Worm (Caenorhabditis elegans) whole organism, young adult: ENCODE data around the gene Y43B11AR.1.

Experiments used
- F33H1.4 ChIP-seq: fragments of 200-800 bp; sonication (Bioruptor generic); IDR thresholded peaks from 2 replicates; pipeline ENCODE4 v1.3.6; 2022; ENCODE audit warnings: missing genetic modification reagents, missing genetic modification characterization, missing compliant biosample characterization
- F39B2.1 ChIP-seq: fragments of 200-800 bp; sonication (Bioruptor generic); IDR thresholded peaks from 2 replicates; pipeline ENCODE4 v1.3.6; 2022; ENCODE audit warnings: missing genetic modification reagents, missing genetic modification characterization, missing compliant biosample characterization
- F49E8.2 ChIP-seq: sonication (generic microtip); optimal IDR thresholded peaks from 3 replicates; lab custom pipeline; 2017; ENCODE audit warnings: missing genetic modification characterization, mild to moderate bottlenecking, missing compliant biosample characterization, antibody characterized with exemption, moderate library complexity; ENCODE audit not compliant: insufficient read depth
- K12H6.12 ChIP-seq: fragments of 200-800 bp; sonication (Bioruptor generic); optimal IDR thresholded peaks from 2 replicates; lab custom pipeline; 2018; ENCODE audit warnings: mild to moderate bottlenecking, missing genetic modification characterization, missing compliant biosample characterization
- ama-1 ChIP-seq, 3 experiments: fragments of 150-350 bp in 1 of 3; sonication (generic microtip) in 2 of 3; optimal IDR thresholded peaks; 2 replicates each; lab custom pipeline; 2014 to 2018; ENCODE audit warnings: missing biosample characterization in 2 of 3, missing genetic modification characterization in 2 of 3, missing genetic modification reagents in 2 of 3
- aptf-3 ChIP-seq: fragments of 200-800 bp; sonication (Bioruptor generic); IDR thresholded peaks from 2 replicates; pipeline ENCODE4 v1.3.6; 2022; ENCODE audit warnings: missing genetic modification characterization, missing compliant biosample characterization
- attf-3 ChIP-seq: fragments of 200-800 bp; sonication (Bioruptor generic); conservative IDR thresholded peaks from 2 replicates; pipeline ENCODE4 v1.3.6; 2022; ENCODE audit warnings: missing genetic modification reagents, missing genetic modification characterization, missing compliant biosample characterization
- bed-1 ChIP-seq: fragments of 200-800 bp; sonication (Bioruptor generic); IDR thresholded peaks from 2 replicates; pipeline ENCODE4 v1.3.6; 2022; ENCODE audit warnings: missing genetic modification reagents, missing genetic modification characterization, missing compliant biosample characterization
- cebp-2 ChIP-seq: fragments of 200-800 bp; sonication (Bioruptor generic); IDR thresholded peaks from 2 replicates; pipeline ENCODE4 v1.3.6; 2022; ENCODE audit warnings: missing genetic modification characterization, missing compliant biosample characterization
- ceh-100 ChIP-seq: fragments of 200-800 bp; sonication (Bioruptor generic); IDR thresholded peaks from 2 replicates; pipeline ENCODE4 v1.3.6; 2022; ENCODE audit warnings: missing genetic modification reagents, missing genetic modification characterization, missing compliant biosample characterization
- ceh-27 ChIP-seq: fragments of 200-800 bp; sonication (Bioruptor generic); optimal IDR thresholded peaks from 2 replicates; lab custom pipeline; 2018; ENCODE audit warnings: mild to moderate bottlenecking, missing genetic modification characterization, moderate library complexity, missing compliant biosample characterization
- ceh-40 ChIP-seq: fragments of 200-800 bp; sonication (Bioruptor generic); IDR thresholded peaks from 2 replicates; pipeline ENCODE4 v1.3.6; 2022; ENCODE audit warnings: missing genetic modification characterization, missing compliant biosample characterization
- ceh-91 ChIP-seq: fragments of 200-800 bp; sonication (Bioruptor generic); IDR thresholded peaks from 2 replicates; pipeline ENCODE4 v1.3.6; 2022; ENCODE audit warnings: missing genetic modification reagents, missing genetic modification characterization, missing compliant biosample characterization
- chd-7 ChIP-seq: sonication (generic microtip); optimal IDR thresholded peaks from 2 replicates; lab custom pipeline; 2016; ENCODE audit warnings: mild to moderate bottlenecking, missing genetic modification characterization, moderate library complexity, missing compliant biosample characterization
- dox-1 ChIP-seq: fragments of 200-800 bp; sonication (Bioruptor generic); IDR thresholded peaks from 2 replicates; pipeline ENCODE4 v1.3.6; 2022; ENCODE audit warnings: missing genetic modification reagents, missing genetic modification characterization, missing compliant biosample characterization
- egl-44 ChIP-seq: fragments of 200-800 bp; sonication (Bioruptor generic); IDR thresholded peaks from 2 replicates; pipeline ENCODE4 v1.3.6; 2022; ENCODE audit warnings: missing genetic modification reagents, missing genetic modification characterization, missing compliant biosample characterization
- ekl-4 ChIP-seq: fragments of 200-800 bp; sonication (Bioruptor generic); IDR thresholded peaks from 2 replicates; pipeline ENCODE4 v1.3.6; 2022; ENCODE audit warnings: missing genetic modification reagents, missing genetic modification characterization, missing compliant biosample characterization
- fkh-3 ChIP-seq: sonication (generic microtip); optimal IDR thresholded peaks from 2 replicates; lab custom pipeline; 2016; ENCODE audit warnings: mild to moderate bottlenecking, missing genetic modification characterization, missing compliant biosample characterization
- him-1 ChIP-seq: sonication (generic microtip); optimal IDR thresholded peaks from 2 replicates; lab custom pipeline; 2016; ENCODE audit warnings: missing genotype, missing genetic modification reagents, missing genetic modification characterization, missing compliant biosample characterization
- hmg-1.2 ChIP-seq: fragments of 200-800 bp; sonication (Bioruptor generic); IDR thresholded peaks from 2 replicates; pipeline ENCODE4 v1.3.6; 2022; ENCODE audit warnings: missing genetic modification reagents, missing genetic modification characterization, missing compliant biosample characterization
- hrde-1 ChIP-seq: sonication (generic microtip); optimal IDR thresholded peaks from 2 replicates; lab custom pipeline; 2016; ENCODE audit warnings: missing genetic modification characterization, mild to moderate bottlenecking, missing compliant biosample characterization, moderate library complexity, missing genotype, missing genetic modification reagents, borderline replicate concordance
- lin-40 ChIP-seq: sonication (generic microtip); optimal IDR thresholded peaks from 2 replicates; lab custom pipeline; 2016; ENCODE audit warnings: missing genetic modification characterization, mild to moderate bottlenecking, missing compliant biosample characterization, missing genotype, missing genetic modification reagents
- lir-1 ChIP-seq: fragments of 200-800 bp; sonication (Bioruptor generic); conservative IDR thresholded peaks from 2 replicates; pipeline ENCODE4 v1.3.6; 2022; ENCODE audit warnings: missing genetic modification reagents, missing genetic modification characterization, missing compliant biosample characterization
- lsl-1 ChIP-seq: fragments of 200-800 bp; sonication (Bioruptor generic); optimal IDR thresholded peaks from 2 replicates; lab custom pipeline; 2018; ENCODE audit warnings: mild to moderate bottlenecking, missing genetic modification characterization, moderate library complexity, missing compliant biosample characterization
- nfya-1 ChIP-seq: sonication (generic microtip); optimal IDR thresholded peaks from 2 replicates; lab custom pipeline; 2017; ENCODE audit warnings: antibody characterized with exemption, missing compliant biosample characterization, missing genetic modification characterization, borderline replicate concordance; ENCODE audit not compliant: insufficient read depth
- nfya-2 ChIP-seq: fragments of 200-800 bp; sonication (Bioruptor generic); IDR thresholded peaks from 2 replicates; pipeline ENCODE4 v1.3.6; 2022; ENCODE audit warnings: missing genetic modification reagents, missing genetic modification characterization, missing compliant biosample characterization
- nfyb-1 ChIP-seq: fragments of 200-800 bp; sonication (Bioruptor generic); IDR thresholded peaks from 2 replicates; pipeline ENCODE4 v1.3.6; 2022; ENCODE audit warnings: missing genetic modification reagents, missing genetic modification characterization, missing compliant biosample characterization
- nhr-120 ChIP-seq: fragments of 200-800 bp; sonication (Bioruptor generic); IDR thresholded peaks from 2 replicates; pipeline ENCODE4 v1.3.6; 2022; ENCODE audit warnings: missing genetic modification characterization, missing compliant biosample characterization
- nhr-27 ChIP-seq: fragments of 200-800 bp; sonication (Bioruptor generic); optimal IDR thresholded peaks from 2 replicates; lab custom pipeline; 2018; ENCODE audit warnings: mild to moderate bottlenecking, missing genetic modification characterization, moderate library complexity, missing compliant biosample characterization
- nhr-90 ChIP-seq: sonication (generic microtip); optimal IDR thresholded peaks from 2 replicates; lab custom pipeline; 2016; ENCODE audit warnings: missing genotype, mild to moderate bottlenecking, missing genetic modification characterization, missing compliant biosample characterization
- pha-4 ChIP-seq: fragments of 150-350 bp; sonication (generic microtip); optimal IDR thresholded peaks from 2 replicates; lab custom pipeline; 2014; ENCODE audit warnings: missing biosample characterization, missing genetic modification reagents, missing genetic modification characterization
- snpc-3.4 ChIP-seq: sonication (generic microtip); optimal IDR thresholded peaks from 2 replicates; lab custom pipeline; 2017; ENCODE audit warnings: missing genetic modification characterization, mild to moderate bottlenecking, missing compliant biosample characterization, antibody characterized with exemption, moderate library complexity, missing genotype, missing genetic modification reagents
- tlf-1 ChIP-seq: fragments of 200-800 bp; sonication (Bioruptor generic); optimal IDR thresholded peaks from 2 replicates; lab custom pipeline; 2018; ENCODE audit warnings: mild to moderate bottlenecking, missing genetic modification characterization, missing compliant biosample characterization
- unc-62 ChIP-seq: fragments of 150-350 bp; optimal IDR thresholded peaks from 2 replicates; lab custom pipeline; 2014; ENCODE audit warnings: missing biosample characterization, missing genetic modification reagents, missing genetic modification characterization
- zfh-2 ChIP-seq: fragments of 200-800 bp; sonication (Bioruptor generic); conservative IDR thresholded peaks from 2 replicates; pipeline ENCODE4 v1.3.6; 2022; ENCODE audit warnings: missing genetic modification reagents, missing genetic modification characterization, missing compliant biosample characterization
- ztf-25 ChIP-seq: fragments of 200-800 bp; sonication (Bioruptor generic); IDR thresholded peaks from 2 replicates; pipeline ENCODE4 v1.3.6; 2022; ENCODE audit warnings: missing genetic modification reagents, missing genetic modification characterization, missing compliant biosample characterization

Y43B11AR.1 gene

DNA sequence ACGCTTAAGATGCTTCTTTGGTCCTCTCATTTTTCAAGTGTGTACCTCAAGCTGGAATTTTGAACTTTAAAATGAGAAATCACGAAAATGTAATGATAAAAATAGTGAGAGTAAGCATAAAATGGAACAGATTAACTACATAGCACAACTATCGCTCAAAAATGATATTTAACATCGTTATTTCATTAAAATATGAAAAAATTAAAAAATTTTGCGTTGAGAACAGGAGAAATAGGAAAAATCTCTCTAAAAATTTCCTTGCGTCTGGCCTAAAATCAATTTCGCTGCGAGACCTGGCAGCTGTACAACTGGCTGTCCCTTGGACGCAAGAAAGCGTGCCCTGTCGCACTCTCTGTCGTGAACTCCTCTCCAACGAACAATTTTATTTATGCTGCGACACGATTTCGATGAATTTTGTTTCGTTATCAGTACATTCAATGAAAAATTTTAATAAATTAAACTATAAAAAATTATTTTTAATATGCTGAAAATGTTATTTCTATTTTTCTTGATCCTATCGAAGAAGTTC lies 3.4 kb downstream of the Y43B11AR.1 start, which contains the start of gene rps-4 (continued):
- TF ChIP-seq ceh-91 (peak; percentile 71), F39B2.1 (no peak), snpc-3.4 (tag; lab: Kevin White, UChicago) (peak; percentile 68), nfya-1 (no peak), zfh-2 (GFP tag; lab: Robert Waterston, UW) (no peak), ama-1 (optimal IDR thresholded peaks at IDR 0.05; lab: Kevin White, UChicago) (no peak), ama-1 (GFP tag; optimal IDR thresholded peaks at IDR 0.05; lab: Kevin White, UChicago) (no peak), ceh-27 (GFP tag; lab: Kevin White, UChicago) (peak; percentile 70), ekl-4 (GFP tag; lab: Robert Waterston, UW) (peak; percentile 24; the same call in 1 of the 2 replicates), chd-7 (tag; lab: Kevin White, UChicago) (no peak), lsl-1 (GFP tag; lab: Kevin White, UChicago) (peak; percentile 68), F33H1.4 (peak; percentile 94), aptf-3 (GFP tag; lab: Robert Waterston, UW) (no peak)

DNA sequence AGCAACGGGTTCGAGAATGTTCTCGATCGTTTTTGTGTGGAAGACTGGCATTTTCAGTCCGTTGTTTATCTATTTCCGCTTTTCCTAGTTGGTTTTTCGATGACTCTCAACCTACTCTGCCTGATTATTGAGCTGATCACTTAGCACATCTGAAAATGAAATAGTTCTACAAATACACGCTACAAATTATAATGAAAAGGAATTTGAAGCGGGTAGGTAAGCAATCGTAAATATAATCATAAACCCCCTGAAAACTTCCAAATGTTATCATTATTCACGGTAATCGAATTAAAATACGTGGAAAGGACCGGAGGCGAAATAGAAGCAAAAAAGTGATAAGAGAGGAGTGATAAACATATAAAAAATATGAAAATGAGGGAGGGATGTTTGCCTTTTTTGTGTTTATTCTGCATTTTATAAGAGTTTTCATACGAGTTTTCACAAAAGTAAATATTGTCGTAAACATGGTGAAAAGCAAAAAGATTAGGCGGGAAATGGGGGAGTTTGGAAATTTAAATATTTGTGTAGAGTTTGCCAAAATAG lies 13.0 kb downstream of the Y43B11AR.1 start, which contains the start of gene deb-1:
deb-1 (minus strand) TSS at position 51 of the 543 bp plus-strand sequence.
- no peak for TF ChIP-seq ceh-100
- no peak for TF ChIP-seq K12H6.12 (tag; lab: Kevin White, UChicago)
- TF ChIP-seq nhr-27 (tag; lab: Kevin White, UChicago), result no peak
- no peak for TF ChIP-seq nfya-2
- no peak for TF ChIP-seq bed-1
- no peak for TF ChIP-seq pha-4
- no peak for TF ChIP-seq nhr-90 (tag; lab: Kevin White, UChicago)
- TF ChIP-seq fkh-3 (tag; lab: Kevin White, UChicago), result no peak
- no peak for TF ChIP-seq ekl-4 (GFP tag; lab: Robert Waterston, UW)

DNA sequence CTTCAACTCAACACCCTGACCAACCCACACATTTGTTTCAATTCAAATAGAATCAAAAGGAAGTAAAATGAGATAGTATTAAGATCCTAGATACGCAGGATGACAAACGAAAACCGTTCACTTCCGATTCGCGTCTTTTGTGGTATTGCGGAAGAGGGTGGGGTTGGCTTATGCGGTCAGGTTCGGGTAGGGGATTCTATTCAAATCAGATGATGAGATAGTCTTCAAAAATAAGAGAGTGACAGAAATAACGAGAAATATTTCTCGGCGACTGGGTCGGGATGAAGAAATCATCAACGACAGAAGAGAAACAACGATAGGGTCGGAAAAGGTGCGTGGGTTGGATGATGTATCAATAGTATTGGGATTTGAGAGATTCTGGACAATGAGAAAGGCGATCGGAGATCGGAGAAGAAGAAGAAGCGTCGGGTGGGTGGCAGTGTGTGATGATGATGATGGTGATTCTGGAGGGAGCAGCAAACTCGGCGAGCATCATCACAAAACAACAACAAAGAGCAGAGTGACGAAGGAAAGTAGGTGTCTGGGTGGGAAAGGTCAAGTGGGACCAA lies 14.2 kb downstream of the Y43B11AR.1 start:
- TF ChIP-seq bed-1 (no peak), hrde-1 (tag; lab: Kevin White, UChicago) (no peak), egl-44 (GFP tag; lab: Robert Waterston, UW) (no peak), hmg-1.2 (GFP tag; lab: Robert Waterston, UW) (peak; percentile 18; the same call in 1 of the 2 replicates)

DNA sequence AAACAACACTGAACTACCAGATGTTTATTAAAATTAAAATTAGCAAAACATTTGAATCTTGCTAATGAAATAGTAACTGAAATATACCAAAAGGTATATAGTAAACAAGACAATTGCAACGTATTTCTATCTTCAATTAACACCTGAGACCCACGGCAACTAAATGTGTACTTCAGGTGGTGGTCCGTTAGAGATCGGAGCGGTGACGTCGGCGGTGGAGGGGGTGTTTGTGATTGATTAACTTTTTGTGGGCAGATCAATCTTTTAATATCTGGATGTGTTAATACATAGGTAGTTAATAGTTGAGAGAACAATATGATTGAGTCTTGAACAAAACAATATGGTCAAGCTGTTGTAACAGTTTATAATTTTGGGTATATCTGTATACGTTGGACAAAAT lies 14.8 kb downstream of the Y43B11AR.1 start:
- TF ChIP-seq cebp-2 (GFP tag; lab: Robert Waterston, UW) (no peak), aptf-3 (GFP tag; lab: Robert Waterston, UW) (no peak)

DNA sequence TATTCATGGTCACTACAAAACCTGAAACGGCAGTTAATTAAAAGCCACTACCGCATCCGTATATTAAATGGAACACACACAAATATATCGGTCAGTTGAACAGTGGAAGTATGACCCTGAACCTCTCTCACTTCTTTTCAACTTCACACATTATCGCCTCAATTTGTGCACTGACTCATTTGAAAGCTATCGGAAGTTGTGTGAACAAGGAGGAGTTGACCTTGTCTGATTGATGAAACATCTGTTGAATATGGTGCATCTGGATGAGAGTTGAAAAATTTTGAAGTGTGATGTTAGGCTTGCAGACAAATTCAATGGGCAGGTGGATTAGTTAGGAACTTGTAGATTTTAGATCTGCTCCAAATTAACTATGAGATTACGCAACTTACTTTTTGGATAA lies 16.1 kb downstream of the Y43B11AR.1 start:
- no peak for TF ChIP-seq dox-1
- no peak for TF ChIP-seq nfya-1
- TF ChIP-seq snpc-3.4 (tag; lab: Kevin White, UChicago), result no peak
- no peak for TF ChIP-seq unc-62 (GFP tag; lab: Kevin White, UChicago)
- no peak for TF ChIP-seq ceh-40 (GFP tag; lab: Robert Waterston, UW)
- no peak for TF ChIP-seq ztf-25
- no peak for TF ChIP-seq lin-40 (tag; lab: Kevin White, UChicago)
- TF ChIP-seq nhr-90 (tag; lab: Kevin White, UChicago), result no peak
- no peak for TF ChIP-seq F49E8.2
- no peak for TF ChIP-seq nfyb-1
- no peak for TF ChIP-seq him-1 (tag; lab: Kevin White, UChicago)
- TF ChIP-seq nhr-120 (GFP tag; lab: Robert Waterston, UW), result no peak
- no peak for TF ChIP-seq tlf-1 (GFP tag; lab: Kevin White, UChicago)
- no peak for TF ChIP-seq attf-3 (GFP tag; lab: Robert Waterston, UW)
- no peak for TF ChIP-seq lir-1 (GFP tag; lab: Robert Waterston, UW)
